Fruit fly (Drosophila melanogaster) whole organism, embryonic: ENCODE data around the gene Sqor.

ENCODE experiments used
- ATbp ChIP-seq: fragments of 200-800 bp; sonication (Bioruptor generic); optimal IDR thresholded peaks from 2 replicates; lab custom pipeline; 2017; ENCODE audit warnings: missing biosample characterization, mild to moderate bottlenecking, missing genetic modification characterization, missing genetic modification reagents
- Atf3 ChIP-seq: fragments of 200-800 bp; sonication (Bioruptor generic); optimal IDR thresholded peaks from 3 replicates; lab custom pipeline; 2016; ENCODE audit warnings: missing biosample characterization, missing genetic modification characterization
- CG10267 ChIP-seq: fragments of 200-800 bp; sonication (Bioruptor generic); optimal IDR thresholded peaks from 2 replicates; lab custom pipeline; 2018; ENCODE audit warnings: missing biosample characterization, mild to moderate bottlenecking, missing genetic modification characterization, moderate library complexity
- CG11695 ChIP-seq: fragments of 200-800 bp; sonication (Bioruptor generic); IDR thresholded peaks from 3 replicates; pipeline ENCODE4 v1.3.6; 2022; ENCODE audit warnings: missing biosample characterization, missing genetic modification characterization
- CG11723 ChIP-seq: fragments of 200-800 bp; sonication (Bioruptor generic); optimal IDR thresholded peaks from 2 replicates; lab custom pipeline; 2017; ENCODE audit warnings: missing biosample characterization, mild to moderate bottlenecking, missing genetic modification characterization
- CG12659 ChIP-seq: fragments of 200-800 bp; sonication (Bioruptor generic); optimal IDR thresholded peaks from 3 replicates; lab custom pipeline; 2017; ENCODE audit warnings: mild to moderate bottlenecking, missing biosample characterization, missing genetic modification reagents, missing genetic modification characterization
- CG13123 ChIP-seq: fragments of 200-800 bp; sonication (Bioruptor generic); optimal IDR thresholded peaks from 2 replicates; lab custom pipeline; 2016; ENCODE audit warnings: missing biosample characterization, missing genetic modification characterization
- CG13424 ChIP-seq: fragments of 200-800 bp; sonication (Bioruptor generic); optimal IDR thresholded peaks from 2 replicates; lab custom pipeline; 2019; ENCODE audit warnings: missing biosample characterization, mild to moderate bottlenecking, missing genetic modification characterization, moderate library complexity
- CG1602 ChIP-seq: fragments of 200-800 bp; sonication (Bioruptor generic); optimal IDR thresholded peaks from 3 replicates; lab custom pipeline; 2016; ENCODE audit warnings: missing biosample characterization, missing genetic modification characterization
- CG16813 ChIP-seq: fragments of 200-800 bp; sonication (Bioruptor generic); IDR thresholded peaks from 3 replicates; pipeline ENCODE4 v1.3.6; 2022; ENCODE audit warnings: missing biosample characterization, missing genetic modification characterization; ENCODE audit not compliant: partially characterized antibody
- CG17361 ChIP-seq: fragments of 200-800 bp; sonication (Bioruptor generic); IDR thresholded peaks from 3 replicates; pipeline ENCODE4 v1.3.6; 2022; ENCODE audit warnings: missing biosample characterization, missing genetic modification characterization
- CG18262 ChIP-seq: fragments of 200-800 bp; optimal IDR thresholded peaks from 3 replicates; lab custom pipeline; 2019; ENCODE audit warnings: missing biosample characterization, mild to moderate bottlenecking, missing genetic modification characterization, moderate library complexity
- CG18619 ChIP-seq: fragments of 200-800 bp; sonication (Bioruptor generic); optimal IDR thresholded peaks from 3 replicates; lab custom pipeline; 2017; ENCODE audit warnings: missing biosample characterization, mild to moderate bottlenecking, missing genetic modification characterization
- CG31388 ChIP-seq: fragments of 200-800 bp; sonication (Bioruptor generic); optimal IDR thresholded peaks from 2 replicates; lab custom pipeline; 2016; ENCODE audit warnings: missing biosample characterization, missing genetic modification characterization
- CG4282 ChIP-seq: fragments of 200-800 bp; sonication (Bioruptor generic); optimal IDR thresholded peaks from 2 replicates; lab custom pipeline; 2016; ENCODE audit warnings: missing biosample characterization, missing genetic modification characterization
- CG6689 ChIP-seq: fragments of 200-800 bp; sonication (Bioruptor generic); IDR thresholded peaks from 2 replicates; pipeline ENCODE4 v1.3.6; 2022; ENCODE audit warnings: missing biosample characterization, missing genetic modification characterization
- CG7839 ChIP-seq: fragments of 200-800 bp; sonication (Bioruptor generic); optimal IDR thresholded peaks from 3 replicates; lab custom pipeline; 2018; ENCODE audit warnings: missing biosample characterization, mild to moderate bottlenecking, missing genetic modification characterization, moderate library complexity
- CG8281 ChIP-seq: fragments of 200-800 bp; sonication (Bioruptor generic); optimal IDR thresholded peaks from 2 replicates; lab custom pipeline; 2018; ENCODE audit warnings: missing biosample characterization, mild to moderate bottlenecking, missing genetic modification characterization, moderate library complexity
- CG8290 ChIP-seq, 3 experiments: fragments of 200-800 bp; sonication (Bioruptor generic); optimal IDR thresholded peaks; 2 replicates each; lab custom pipeline; 2016 to 2019; ENCODE audit warnings: missing biosample characterization in 3 of 3, missing genetic modification characterization in 3 of 3, mild to moderate bottlenecking in 2 of 3, moderate library complexity in 1 of 3
- CG8478 ChIP-seq: fragments of >200 bp; optimal IDR thresholded peaks from 2 replicates; lab custom pipeline; 2018
- CG8944 ChIP-seq: fragments of 200-800 bp; sonication (Bioruptor generic); optimal IDR thresholded peaks from 3 replicates; lab custom pipeline; 2016; ENCODE audit warnings: missing biosample characterization, missing genetic modification characterization
- CG9932 ChIP-seq: fragments of 200-800 bp; sonication (Bioruptor generic); IDR thresholded peaks from 2 replicates; pipeline ENCODE4 v1.3.6; 2022; ENCODE audit warnings: missing biosample characterization, missing genetic modification characterization
- Camta ChIP-seq: fragments of 200-800 bp; sonication (Bioruptor generic); optimal IDR thresholded peaks from 2 replicates; lab custom pipeline; 2016; ENCODE audit warnings: missing biosample characterization, missing genetic modification characterization
- Doc2 ChIP-seq: fragments of 200-800 bp; sonication (Bioruptor generic); IDR thresholded peaks from 2 replicates; pipeline ENCODE4 v1.3.6; 2022; ENCODE audit warnings: missing biosample characterization, missing genetic modification characterization
- E2f2 ChIP-seq: fragments of 200-800 bp; sonication (Bioruptor generic); IDR thresholded peaks from 2 replicates; pipeline ENCODE4 v1.3.6; 2022; ENCODE audit warnings: missing biosample characterization, missing genetic modification characterization
- Eip74EF ChIP-seq, 2 experiments: fragments of 200-800 bp in 1 of 2; fragments of >200 bp in 1 of 2; sonication (Bioruptor generic) in 1 of 2; optimal IDR thresholded peaks; 2 replicates each; lab custom pipeline; 2017 to 2019; ENCODE audit warnings: missing biosample characterization in 2 of 2, missing genetic modification characterization in 2 of 2, mild to moderate bottlenecking in 1 of 2, moderate library complexity in 1 of 2
- Hmr ChIP-seq: fragments of 200-800 bp; sonication (Bioruptor generic); optimal IDR thresholded peaks from 3 replicates; lab custom pipeline; 2017; ENCODE audit warnings: mild to moderate bottlenecking, missing biosample characterization, missing genetic modification reagents, missing genetic modification characterization
- Hr39 ChIP-seq: fragments of >200 bp; optimal IDR thresholded peaks from 2 replicates; lab custom pipeline; 2017
- Mes4 ChIP-seq: fragments of 200-800 bp; sonication (Bioruptor generic); optimal IDR thresholded peaks from 2 replicates; lab custom pipeline; 2016; ENCODE audit warnings: missing biosample characterization, missing genetic modification characterization
- Nf-YB ChIP-seq: fragments of 200-800 bp; sonication (Bioruptor generic); optimal IDR thresholded peaks from 3 replicates; lab custom pipeline; 2019; ENCODE audit warnings: missing biosample characterization, mild to moderate bottlenecking, missing genetic modification characterization, moderate library complexity
- Pdp1 ChIP-seq, 2 experiments: fragments of 200-800 bp; sonication (Bioruptor generic); optimal IDR thresholded peaks; 3 replicates each; lab custom pipeline; 2016; ENCODE audit warnings: missing biosample characterization in 2 of 2, missing genetic modification characterization in 2 of 2, mild to moderate bottlenecking in 1 of 2, moderate library complexity in 1 of 2
- Tbp ChIP-seq: fragments of >200 bp; optimal IDR thresholded peaks from 2 replicates; lab custom pipeline; 2018; ENCODE audit warnings: missing biosample characterization, missing genetic modification characterization
- Trl ChIP-seq, 3 experiments: fragments of >200 bp in 2 of 3; fragments of 200-800 bp in 1 of 3; sonication (Bioruptor generic) in 1 of 3; optimal IDR thresholded peaks; 2 replicates in 1 of 3; 3 replicates in 2 of 3; lab custom pipeline; 2016 to 2017; ENCODE audit warnings: missing biosample characterization in 1 of 3, missing genetic modification characterization in 1 of 3
- ap ChIP-seq: fragments of 200-800 bp; sonication (Bioruptor generic); IDR thresholded peaks from 2 replicates; pipeline ENCODE4 v1.3.6; 2022; ENCODE audit warnings: missing biosample characterization, missing genetic modification characterization
- ato ChIP-seq: fragments of 200-800 bp; sonication (Bioruptor generic); IDR thresholded peaks from 2 replicates; pipeline ENCODE4 v1.3.6; 2022; ENCODE audit warnings: missing biosample characterization, missing genetic modification characterization; ENCODE audit not compliant: partially characterized antibody
- az2 ChIP-seq: fragments of 200-800 bp; sonication (Bioruptor generic); optimal IDR thresholded peaks from 3 replicates; lab custom pipeline; 2016; ENCODE audit warnings: missing biosample characterization, missing genetic modification characterization
- chm ChIP-seq: fragments of 200-800 bp; sonication (Bioruptor generic); IDR thresholded peaks from 2 replicates; pipeline ENCODE4 v1.3.6; 2022; ENCODE audit warnings: missing biosample characterization, missing genetic modification characterization
- chn ChIP-seq: fragments of 200-800 bp; sonication (Bioruptor generic); optimal IDR thresholded peaks from 2 replicates; lab custom pipeline; 2016; ENCODE audit warnings: missing biosample characterization, missing genetic modification characterization
- ci ChIP-seq: fragments of 200-800 bp; sonication (Bioruptor generic); IDR thresholded peaks from 3 replicates; pipeline ENCODE4 v1.3.6; 2022; ENCODE audit warnings: missing biosample characterization, missing genetic modification characterization
- dati ChIP-seq: fragments of 200-800 bp; sonication (Bioruptor generic); IDR thresholded peaks from 2 replicates; pipeline ENCODE4 v1.3.6; 2022; ENCODE audit warnings: missing biosample characterization, missing genetic modification characterization
- emc ChIP-seq: fragments of 200-800 bp; sonication (Bioruptor generic); optimal IDR thresholded peaks from 2 replicates; lab custom pipeline; 2016; ENCODE audit warnings: missing biosample characterization, missing genetic modification characterization
- fu2 ChIP-seq: fragments of 200-800 bp; sonication (Bioruptor generic); optimal IDR thresholded peaks from 2 replicates; lab custom pipeline; 2016; ENCODE audit warnings: missing biosample characterization, missing genetic modification characterization
- gfzf ChIP-seq: fragments of 200-800 bp; sonication (Bioruptor generic); optimal IDR thresholded peaks from 2 replicates; lab custom pipeline; 2016; ENCODE audit warnings: missing biosample characterization, mild to moderate bottlenecking, missing genetic modification characterization, moderate library complexity
- ind ChIP-seq: fragments of 200-800 bp; sonication (Bioruptor generic); optimal IDR thresholded peaks from 3 replicates; lab custom pipeline; 2016; ENCODE audit warnings: missing biosample characterization, missing genetic modification characterization
- ken ChIP-seq: fragments of 200-800 bp; sonication (Bioruptor generic); IDR thresholded peaks from 3 replicates; pipeline ENCODE4 v1.3.6; 2022; ENCODE audit warnings: missing biosample characterization, missing genetic modification characterization
- lbe ChIP-seq: fragments of 200-800 bp; sonication (Bioruptor generic); optimal IDR thresholded peaks from 2 replicates; lab custom pipeline; 2016; ENCODE audit warnings: missing biosample characterization, mild to moderate bottlenecking, missing genetic modification characterization
- oc ChIP-seq: fragments of 200-800 bp; sonication (Bioruptor generic); optimal IDR thresholded peaks from 2 replicates; lab custom pipeline; 2018; ENCODE audit warnings: missing biosample characterization, mild to moderate bottlenecking, missing genetic modification characterization, moderate library complexity
- pros ChIP-seq: fragments of 200-800 bp; sonication (Bioruptor generic); optimal IDR thresholded peaks from 3 replicates; lab custom pipeline; 2019; ENCODE audit warnings: missing biosample characterization, mild to moderate bottlenecking, missing genetic modification characterization, moderate library complexity
- shn ChIP-seq: fragments of 200-800 bp; sonication (Bioruptor generic); optimal IDR thresholded peaks from 3 replicates; lab custom pipeline; 2016; ENCODE audit warnings: missing biosample characterization, missing genetic modification characterization
- so ChIP-seq: fragments of 200-800 bp; sonication (Bioruptor generic); IDR thresholded peaks from 3 replicates; pipeline ENCODE4 v1.3.6; 2022; ENCODE audit warnings: missing biosample characterization, missing genetic modification characterization
- twi ChIP-seq: fragments of 200-800 bp; optimal IDR thresholded peaks from 2 replicates; lab custom pipeline; 2019; ENCODE audit warnings: missing biosample characterization, mild to moderate bottlenecking, missing genetic modification characterization, moderate library complexity
- zf30C ChIP-seq: fragments of 200-800 bp; sonication (Bioruptor generic); optimal IDR thresholded peaks from 3 replicates; lab custom pipeline; 2018; ENCODE audit warnings: missing biosample characterization, mild to moderate bottlenecking, missing genetic modification characterization

Gene Sqor

dm6 chr3L:4277796-4278195 is 37.8 kb downstream of the Sqor start, which contains the start of gene Ctl1 (continued):
- no peak for TF ChIP-seq Tbp (GFP tag; lab: Kevin White, UChicago)
- TF ChIP-seq CG8944 (GFP tag; lab: Kevin White, UChicago) = no peak
- TF ChIP-seq Trl (optimal IDR thresholded peaks at IDR 0.05; lab: Kevin White, UChicago) = no peak
- TF ChIP-seq Trl (GFP tag; optimal IDR thresholded peaks at IDR 0.05; lab: Kevin White, UChicago) = no peak
- TF ChIP-seq CG13123 = no peak
- TF ChIP-seq CG18262 (tag; lab: Kevin White, UChicago) = no peak
- no peak for TF ChIP-seq CG7839
- no peak for TF ChIP-seq CG8478 (lab: Kevin White, UChicago)
- TF ChIP-seq dati (GFP tag; lab: Robert Waterston, UW) = no peak
- no peak for TF ChIP-seq Nf-YB (GFP tag; lab: Kevin White, UChicago)
- peak; percentile 95 for TF ChIP-seq E2f2 (GFP tag; lab: Robert Waterston, UW)
- no peak for TF ChIP-seq fu2
- no peak for TF ChIP-seq Atf3 (GFP tag; lab: Kevin White, UChicago)
- no peak for TF ChIP-seq CG11723 (GFP tag; lab: Kevin White, UChicago)
- TF ChIP-seq ind (GFP tag; lab: Kevin White, UChicago) = no peak
- no peak for TF ChIP-seq twi (tag; lab: Kevin White, UChicago)
- TF ChIP-seq CG1602 (GFP tag; lab: Kevin White, UChicago) = no peak
- no peak for TF ChIP-seq ap
- TF ChIP-seq lbe (GFP tag; lab: Kevin White, UChicago) = no peak
- peak; percentile 26 for TF ChIP-seq CG10267 (tag; lab: Kevin White, UChicago)
- TF ChIP-seq Eip74EF (GFP tag; optimal IDR thresholded peaks at IDR 0.05; lab: Kevin White, UChicago) = no peak
- TF ChIP-seq ken (GFP tag; lab: Robert Waterston, UW) = no peak
- TF ChIP-seq pros (GFP tag; lab: Kevin White, UChicago) = no peak
- peak; percentile 13 for TF ChIP-seq CG12659 (GFP tag; lab: Kevin White, UChicago)
- no peak for TF ChIP-seq chn (GFP tag; lab: Kevin White, UChicago)
- TF ChIP-seq Mes4 = no peak
- no peak for TF ChIP-seq Hmr
- TF ChIP-seq Doc2 (GFP tag; lab: Robert Waterston, UW) = no peak
- no peak for TF ChIP-seq Pdp1 (GFP tag; optimal IDR thresholded peaks at IDR 0.05; lab: Kevin White, UChicago)
- peak; percentile 88 for TF ChIP-seq gfzf
- no peak for TF ChIP-seq so (GFP tag; lab: Robert Waterston, UW)
- TF ChIP-seq, all 482 proteins: peak for 29

- no peak for TF ChIP-seq CG11695
- TF ChIP-seq ATbp (GFP tag; lab: Kevin White, UChicago) = no peak
- TF ChIP-seq CG13424 (tag; lab: Kevin White, UChicago) = no peak
- TF ChIP-seq ato (GFP tag; lab: Robert Waterston, UW) = no peak
- no peak for TF ChIP-seq CG31388 (GFP tag; lab: Kevin White, UChicago)
- no peak for TF ChIP-seq CG18619
- TF ChIP-seq CG16813 = no peak
- TF ChIP-seq fu2 = peak; percentile 45
- TF ChIP-seq CG4282 (GFP tag; lab: Kevin White, UChicago) = peak; percentile 18
- TF ChIP-seq emc (GFP tag; lab: Kevin White, UChicago) = no peak
- peak; percentile 3 for TF ChIP-seq az2 (GFP tag; lab: Kevin White, UChicago)
- no peak for TF ChIP-seq dati (GFP tag; lab: Robert Waterston, UW)
- TF ChIP-seq CG17361 (GFP tag; lab: Robert Waterston, UW) = no peak
- TF ChIP-seq shn (GFP tag; lab: Kevin White, UChicago) = no peak
- TF ChIP-seq CG9932 (GFP tag; lab: Robert Waterston, UW) = peak; percentile 61
- TF ChIP-seq ci (GFP tag; lab: Robert Waterston, UW) = peak; percentile 64; the same call in 1 of the 3 replicates
- TF ChIP-seq Camta (GFP tag; lab: Kevin White, UChicago) = no peak
- no peak for TF ChIP-seq CG8290 (GFP tag; optimal IDR thresholded peaks at IDR 0.05; lab: Kevin White, UChicago)
- no peak for TF ChIP-seq CG8290 (tag; optimal IDR thresholded peaks at IDR 0.05; lab: Kevin White, UChicago)
- TF ChIP-seq CG8281 (tag; lab: Kevin White, UChicago) = no peak
- TF ChIP-seq zf30C = no peak
- TF ChIP-seq gfzf = peak; percentile 32
- no peak for TF ChIP-seq CG6689
- TF ChIP-seq chm (GFP tag; lab: Robert Waterston, UW) = no peak
- no peak for TF ChIP-seq Hr39
- no peak for TF ChIP-seq oc (tag; lab: Kevin White, UChicago)
These were observed 42.7 kb downstream of the Sqor start, which contains the start of gene CG11583 for dm6 chr3L:4282627-4283026. CG11583 (minus strand) TSS chr3L:4282817.
